Fruit fly (Drosophila melanogaster): ENCODE measurements around the gene Ada1-2.

The Ada1-2 gene

DNA sequence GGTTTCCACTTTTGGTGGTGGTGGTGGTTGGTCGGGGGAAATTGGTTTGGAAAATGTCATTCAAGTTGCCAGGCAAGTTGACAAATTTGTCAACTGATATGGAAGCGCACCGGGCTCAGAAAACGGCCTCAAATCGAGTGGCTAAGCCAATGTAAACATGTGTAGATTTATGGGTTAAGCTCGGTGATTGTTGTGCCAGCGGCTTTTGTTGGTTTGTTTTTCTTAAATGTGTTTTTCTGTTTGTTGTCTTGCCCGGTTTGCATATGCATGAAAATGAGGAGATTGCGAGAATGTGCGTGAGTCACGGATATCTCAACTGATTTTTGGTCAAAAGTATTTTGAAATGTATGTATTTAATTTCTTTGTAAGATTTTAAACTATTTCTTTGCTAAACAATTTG, 31.8 kb upstream of the Ada1-2 start:
- no peak for TF ChIP-seq lz (GFP tag; optimal IDR thresholded peaks at IDR 0.05)
- TF ChIP-seq CG11762 (GFP tag; optimal IDR thresholded peaks at IDR 0.05; ENCODE audit: insufficient read depth), result no peak
- peak; percentile 68 for TF ChIP-seq fkh (GFP tag; optimal IDR thresholded peaks at IDR 0.05)

DNA sequence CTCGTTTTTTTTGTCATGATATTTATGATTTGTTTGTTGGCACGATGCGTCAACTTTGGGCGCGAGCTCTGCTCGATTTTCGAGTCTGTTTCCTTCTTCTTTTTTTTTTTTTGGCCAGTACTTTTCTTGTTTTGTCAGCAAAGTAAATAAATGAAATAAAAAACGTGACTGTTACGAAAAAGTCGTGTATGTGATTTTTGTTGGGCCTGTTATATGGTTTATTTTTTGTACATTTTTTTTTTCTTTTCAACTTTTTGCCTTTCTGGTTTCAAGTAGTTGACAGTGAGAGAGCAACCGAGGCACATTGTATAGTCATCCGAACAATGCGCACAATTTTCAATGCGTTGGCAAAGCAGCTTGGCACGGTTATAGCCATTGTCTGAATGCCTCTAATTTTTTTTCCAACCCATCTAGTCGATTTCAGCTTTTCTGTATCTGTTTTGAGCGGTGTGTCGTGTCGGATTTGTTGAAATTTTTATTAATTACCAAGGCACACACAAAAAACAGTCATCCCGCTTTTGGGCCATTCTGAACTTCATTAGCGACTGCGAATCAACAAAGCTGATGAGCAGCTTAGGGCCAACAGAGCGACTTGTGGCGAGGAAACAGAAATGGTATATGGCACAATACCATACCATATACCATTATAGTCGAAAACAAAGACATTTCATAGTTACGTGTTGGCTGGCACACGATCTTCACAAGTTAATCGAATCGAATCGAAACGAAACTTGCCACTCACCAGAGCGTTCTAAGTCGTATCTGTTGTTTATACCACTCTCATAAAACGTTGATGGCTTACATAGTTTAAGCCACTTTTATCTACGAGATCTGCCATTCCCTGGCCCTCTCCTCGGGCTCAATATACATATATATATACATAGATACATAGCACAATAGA, 29.0 kb upstream of the Ada1-2 start:
- no peak for TF ChIP-seq Hr38 (GFP tag; optimal IDR thresholded peaks at IDR 0.05)
- no peak for TF ChIP-seq Eip93F (GFP tag; optimal IDR thresholded peaks at IDR 0.05)
- TF ChIP-seq lz (GFP tag; optimal IDR thresholded peaks at IDR 0.05), result no peak
- TF ChIP-seq eg (GFP tag; IDR thresholded peaks at IDR 0.05), result 0 out of 3 replicates have a peak, but pooled peaks have one; percentile 12
- TF ChIP-seq CG6163 (GFP tag; IDR thresholded peaks at IDR 0.05), result 0 out of 3 replicates have a peak, but pooled peaks have one; percentile 40
- TF ChIP-seq Ets96B (tag; optimal IDR thresholded peaks at IDR 0.05), result no peak
- TF ChIP-seq cyc (GFP tag; optimal IDR thresholded peaks at IDR 0.05), result no peak
- TF ChIP-seq CG9139 (GFP tag; optimal IDR thresholded peaks at IDR 0.05), result no peak
- no peak for TF ChIP-seq dsx (GFP tag; optimal IDR thresholded peaks at IDR 0.05; ENCODE audit: poor library complexity, severe bottlenecking)
- no peak for TF ChIP-seq esn (GFP tag; optimal IDR thresholded peaks at IDR 0.05)
- peak; percentile 13 for TF ChIP-seq CG8632 (GFP tag; optimal IDR thresholded peaks at IDR 0.05)
- TF ChIP-seq CG6276 (GFP tag; optimal IDR thresholded peaks at IDR 0.05), result peak; percentile 21
- TF ChIP-seq Lpt (GFP tag; optimal IDR thresholded peaks at IDR 0.05), result no peak
- no peak for TF ChIP-seq CG6792 (GFP tag; optimal IDR thresholded peaks at IDR 0.05)
- TF ChIP-seq CG10631 (GFP tag; optimal IDR thresholded peaks at IDR 0.05), result no peak
- no peak for TF ChIP-seq Hr4 (GFP tag; optimal IDR thresholded peaks at IDR 0.05)
- TF ChIP-seq Eip78C (GFP tag), result peak; percentile 46
- no peak for TF ChIP-seq CG1621 (tag; optimal IDR thresholded peaks at IDR 0.05)

DNA sequence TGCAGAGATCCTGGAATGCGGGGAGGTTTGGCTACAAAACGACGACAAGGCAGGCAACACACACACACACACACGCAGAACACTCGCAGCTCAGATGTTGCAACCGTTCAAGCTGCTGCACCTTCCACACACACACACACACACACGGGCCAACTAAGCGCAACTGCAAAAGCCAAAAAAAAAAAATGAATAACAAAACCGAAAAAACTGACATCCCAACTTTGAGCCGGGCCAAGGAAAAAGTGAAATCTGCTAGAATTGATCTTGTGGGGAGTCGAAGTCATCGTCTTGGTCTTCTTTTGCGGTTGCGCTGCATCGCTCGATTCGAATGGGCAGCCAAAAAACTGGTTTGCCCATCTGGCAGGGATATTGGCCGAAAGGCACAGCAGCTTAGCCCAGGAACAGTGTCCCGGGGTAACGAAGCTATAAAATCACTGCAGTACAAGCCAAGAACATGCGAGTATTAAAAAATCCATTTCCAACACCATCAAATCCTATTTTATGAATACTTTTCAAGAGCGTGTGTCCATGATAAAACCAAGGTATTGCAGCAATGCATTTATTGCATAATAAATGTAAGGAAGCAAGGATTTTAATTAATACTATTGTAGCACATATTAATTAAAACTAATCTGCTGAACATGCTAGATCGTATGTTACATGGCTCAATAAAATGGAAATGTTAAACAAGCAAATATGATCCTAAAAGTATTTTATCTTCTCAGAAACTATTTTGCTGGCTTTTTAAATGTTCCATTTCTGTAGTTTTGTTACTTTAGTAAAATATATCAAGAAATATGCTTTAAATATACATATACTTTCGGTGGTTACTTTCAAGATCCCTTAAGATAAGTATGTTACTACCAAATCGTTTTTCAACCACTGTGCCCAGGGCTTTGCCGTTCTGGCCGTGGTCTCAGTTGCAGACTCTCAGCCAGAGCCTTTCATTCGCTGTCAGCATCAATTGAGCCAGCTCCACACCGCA, 26.8 kb upstream of the Ada1-2 start:
- TF ChIP-seq CG4318 (GFP tag; optimal IDR thresholded peaks at IDR 0.05) (no peak), Eip78C (GFP tag) (peak; percentile 83), CG6854 (GFP tag; optimal IDR thresholded peaks at IDR 0.05) (peak; percentile 9), CG9139 (GFP tag; optimal IDR thresholded peaks at IDR 0.05) (no peak), CG6163 (GFP tag; IDR thresholded peaks at IDR 0.05) (0 out of 3 replicates have a peak, but pooled peaks have one; percentile 36), Gug (GFP tag; IDR thresholded peaks at IDR 0.05) (no peak), Sox102F (GFP tag; optimal IDR thresholded peaks at IDR 0.05) (peak; percentile 27), topi (GFP tag; optimal IDR thresholded peaks at IDR 0.05) (peak; percentile 65), CG6276 (GFP tag; optimal IDR thresholded peaks at IDR 0.05) (peak; percentile 14), CG7368 (GFP tag; optimal IDR thresholded peaks at IDR 0.05) (no peak), lz (GFP tag; optimal IDR thresholded peaks at IDR 0.05) (peak; percentile 61), net (GFP tag; optimal IDR thresholded peaks at IDR 0.05) (no peak), ss (GFP tag; optimal IDR thresholded peaks at IDR 0.05) (peak; percentile 1 to 50), CG1621 (tag; optimal IDR thresholded peaks at IDR 0.05) (no peak), Hr39 (GFP tag; optimal IDR thresholded peaks at IDR 0.05) (peak; percentile 58), eg (GFP tag; IDR thresholded peaks at IDR 0.05) (no peak), Ets96B (tag; optimal IDR thresholded peaks at IDR 0.05) (no peak), CG11762 (GFP tag; optimal IDR thresholded peaks at IDR 0.05; ENCODE audit: insufficient read depth) (no peak), CG32006 (GFP tag; optimal IDR thresholded peaks at IDR 0.05) (peak; percentile 48), Eip93F (GFP tag; optimal IDR thresholded peaks at IDR 0.05) (no peak), CG3919 (GFP tag; optimal IDR thresholded peaks at IDR 0.05) (peak; percentile 7), CG6792 (GFP tag; optimal IDR thresholded peaks at IDR 0.05) (peak; percentile 20), CG3032 (tag; optimal IDR thresholded peaks at IDR 0.05) (peak; percentile 13), Eip75B (GFP tag; optimal IDR thresholded peaks at IDR 0.05) (peak; percentile 57), fd85E (GFP tag; optimal IDR thresholded peaks at IDR 0.05) (no peak), CG10631 (GFP tag; optimal IDR thresholded peaks at IDR 0.05) (peak; percentile 74), OdsH (GFP tag; optimal IDR thresholded peaks at IDR 0.05) (peak; percentile 26), spab (GFP tag; optimal IDR thresholded peaks at IDR 0.05) (no peak), Lpt (GFP tag; optimal IDR thresholded peaks at IDR 0.05) (peak; percentile 24), vri (GFP tag; optimal IDR thresholded peaks at IDR 0.05) (no peak), Hr38 (GFP tag; optimal IDR thresholded peaks at IDR 0.05) (no peak), CG8632 (GFP tag; optimal IDR thresholded peaks at IDR 0.05) (peak; percentile 39), Hr4 (GFP tag; optimal IDR thresholded peaks at IDR 0.05) (peak; percentile 21), salr (GFP tag; optimal IDR thresholded peaks at IDR 0.05) (peak in 1 of 2 experiments; percentile 5), Blimp-1 (GFP tag; optimal IDR thresholded peaks at IDR 0.05) (peak; percentile 84), CG16779 (tag; optimal IDR thresholded peaks at IDR 0.05) (no peak)
